Worm (Caenorhabditis elegans) whole organism, L1 larva: ENCODE measurements around the gene srt-15.

ENCODE experiments used
- ets-5 ChIP-seq: fragments of 200-800 bp; sonication (Bioruptor generic); IDR thresholded peaks from 2 replicates; pipeline ENCODE4 v1.3.6; 2022; ENCODE audit warnings: missing genetic modification characterization, missing compliant biosample characterization
- lin-14 ChIP-seq: fragments of 200-800 bp; sonication (Bioruptor generic); optimal IDR thresholded peaks from 2 replicates; lab custom pipeline; 2018; ENCODE audit warnings: mild to moderate bottlenecking, missing genetic modification characterization, moderate library complexity, missing compliant biosample characterization
- nhr-237 ChIP-seq: fragments of 150-350 bp; optimal IDR thresholded peaks from 2 replicates; lab custom pipeline; 2014; ENCODE audit warnings: missing biosample characterization, missing genetic modification characterization
- nhr-76 ChIP-seq: sonication (generic microtip); optimal IDR thresholded peaks from 2 replicates; lab custom pipeline; 2017; ENCODE audit warnings: missing biosample characterization, missing genetic modification characterization

DNA sequence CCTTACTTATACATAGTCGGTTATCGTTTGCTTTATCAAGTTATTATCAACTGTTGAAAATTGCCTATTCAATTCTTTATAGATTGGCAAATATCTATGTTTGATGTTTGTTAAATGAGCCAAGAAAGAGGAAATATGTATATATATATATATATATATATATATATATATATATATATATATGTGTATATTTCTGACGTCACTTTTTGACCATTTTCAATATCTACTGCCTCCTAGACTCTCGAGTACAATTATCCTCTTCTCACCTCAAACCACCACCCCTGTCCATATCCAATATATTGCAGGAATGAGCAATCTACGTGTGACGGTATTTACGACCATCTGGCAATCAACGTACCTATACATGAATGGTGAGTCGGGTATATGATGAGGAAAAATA is 17.1 kb downstream of the srt-15 start, which contains the start of gene F59D6.1:
- TF ChIP-seq nhr-76 (tag; lab: Kevin White, UChicago): no peak
- TF ChIP-seq lin-14: no peak
- TF ChIP-seq ets-5 (GFP tag; lab: Robert Waterston, UW): no peak
- no peak for TF ChIP-seq nhr-237 (tag; lab: Kevin White, UChicago)
